Worm (Caenorhabditis elegans): ENCODE measurements around the gene nhr-234.
"Not testable (repeated sequence)": the region's sequence is repeated elsewhere in the genome, so short reads cannot be mapped to it uniquely, and the experiment has no call there.

The nhr-234 gene

ce11 chrII:12621908-12622566 is 14.4 kb upstream of the nhr-234 start, which contains the start of gene nspe-8 (continued):
- no peak for TF ChIP-seq elt-2 (tag; optimal IDR thresholded peaks at IDR 0.05)
- peak; percentile 63 for TF ChIP-seq nhr-90 (tag; optimal IDR thresholded peaks at IDR 0.05; ENCODE audit: poor library complexity)
- no peak for TF ChIP-seq unc-130 (tag; optimal IDR thresholded peaks at IDR 0.05)
- TF ChIP-seq lin-39 (tag; optimal IDR thresholded peaks at IDR 0.05) = peak; percentile 24
- no peak for TF ChIP-seq vab-15 (tag; optimal IDR thresholded peaks at IDR 0.05)
- TF ChIP-seq nhr-77 (tag; optimal IDR thresholded peaks at IDR 0.05) = no peak
- no peak for TF ChIP-seq xbp-1 (tag; optimal IDR thresholded peaks at IDR 0.05)
- no peak for TF ChIP-seq ceh-88 (GFP tag; IDR thresholded peaks at IDR 0.05)
- no peak for TF ChIP-seq nhr-237 (tag; optimal IDR thresholded peaks at IDR 0.05)
- no peak for TF ChIP-seq ets-5 (GFP tag; IDR thresholded peaks at IDR 0.05)
- TF ChIP-seq nhr-20 (tag; optimal IDR thresholded peaks at IDR 0.05) = peak; percentile 90
- peak; percentile 70 for TF ChIP-seq lin-14 (GFP tag; optimal IDR thresholded peaks at IDR 0.05)
- no peak for TF ChIP-seq efl-1 (optimal IDR thresholded peaks at IDR 0.05)
- peak in 1 of 2 experiments; percentile 81 for TF ChIP-seq efl-1 (GFP tag; optimal IDR thresholded peaks at IDR 0.05 in 1 of 2)
- TF ChIP-seq egl-13 (tag; optimal IDR thresholded peaks at IDR 0.05) = no peak
- peak; percentile 69 for TF ChIP-seq nhr-47 (tag; optimal IDR thresholded peaks at IDR 0.05)
- no peak for TF ChIP-seq fos-1 (tag; optimal IDR thresholded peaks at IDR 0.05)
- no peak for TF ChIP-seq fkh-10 (GFP tag; optimal IDR thresholded peaks at IDR 0.05)
- TF ChIP-seq ceh-63 (GFP tag; optimal IDR thresholded peaks at IDR 0.05) = no peak
- no peak for TF ChIP-seq sox-4 (tag; optimal IDR thresholded peaks at IDR 0.05)
- TF ChIP-seq hlh-4 (tag; optimal IDR thresholded peaks at IDR 0.05) = no peak
- no peak for TF ChIP-seq unc-86 (tag; optimal IDR thresholded peaks at IDR 0.05)
- TF ChIP-seq blmp-1 (tag; optimal IDR thresholded peaks at IDR 0.05) = peak; percentile 38
- TF ChIP-seq efl-3 (GFP tag; optimal IDR thresholded peaks at IDR 0.05) = no peak
- no peak for TF ChIP-seq dsc-1 (tag; optimal IDR thresholded peaks at IDR 0.05)
- TF ChIP-seq sup-37 (GFP tag; optimal IDR thresholded peaks at IDR 0.05) = no peak
- no peak for TF ChIP-seq nhr-76 (tag; optimal IDR thresholded peaks at IDR 0.05)
- TF ChIP-seq irx-1 (tag; optimal IDR thresholded peaks at IDR 0.05) = no peak
- TF ChIP-seq ama-1 (optimal IDR thresholded peaks at IDR 0.05) = no peak
- no peak for TF ChIP-seq aly-2 (tag; optimal IDR thresholded peaks at IDR 0.05)
- no peak for TF ChIP-seq mab-9 (GFP tag; IDR thresholded peaks at IDR 0.05)
- TF ChIP-seq fkh-8 (tag; optimal IDR thresholded peaks at IDR 0.05) = no peak
- no peak for TF ChIP-seq tlp-1 (tag; optimal IDR thresholded peaks at IDR 0.05)

ce11 chrII:12622843-12623242 is 13.6 kb upstream of the nhr-234 start:
- TF ChIP-seq egl-27 (tag; optimal IDR thresholded peaks at IDR 0.05) (no peak), nhr-20 (tag; optimal IDR thresholded peaks at IDR 0.05) (peak; percentile 41), lin-35 (GFP tag; optimal IDR thresholded peaks at IDR 0.05) (peak in 1 of 2 experiments; percentile 22), elt-3 (tag; optimal IDR thresholded peaks at IDR 0.05) (peak in 2 of 6 experiments; percentile 3 to 58), nhr-85 (tag) (peak; percentile 50), unc-30 (tag; optimal IDR thresholded peaks at IDR 0.05) (no peak)

- not testable (repeated sequence) for TF ChIP-seq ceh-63 (GFP tag; optimal IDR thresholded peaks at IDR 0.05); lin-35 (GFP tag; optimal IDR thresholded peaks at IDR 0.05); ceh-82 (tag; optimal IDR thresholded peaks at IDR 0.05)
Measured at ce11 chrII:12624433-12624832, 12.0 kb upstream of the nhr-234 start, which contains the start of gene Y38E10A.14. Gene Y38E10A.14 (minus strand): TSS chrII:12624533.

All from whole organism, L1 larva.